Worm (Caenorhabditis elegans) whole organism, L3 larva: Measurements from ENCODE around the gene srv-22.

Experiments
- aly-2 ChIP-seq: fragments of 150-350 bp; optimal IDR thresholded peaks from 2 replicates; lab custom pipeline; 2014; ENCODE audit warnings: missing biosample characterization, missing genetic modification characterization
- ceh-16 ChIP-seq: sonication (generic microtip); optimal IDR thresholded peaks from 2 replicates; lab custom pipeline; 2017; ENCODE audit warnings: missing biosample characterization, missing genetic modification characterization
- ceh-28 ChIP-seq: fragments of 150-350 bp; optimal IDR thresholded peaks from 2 replicates; lab custom pipeline; 2014; ENCODE audit warnings: missing biosample characterization, missing genetic modification reagents, missing genetic modification characterization
- ceh-9 ChIP-seq: sonication (generic microtip); optimal IDR thresholded peaks from 2 replicates; lab custom pipeline; 2018; ENCODE audit warnings: missing biosample characterization, missing genetic modification characterization
- daf-12 ChIP-seq: fragments of 150-350 bp; optimal IDR thresholded peaks from 2 replicates; lab custom pipeline; 2014; ENCODE audit warnings: missing biosample characterization, missing genetic modification reagents, missing genetic modification characterization
- egl-27 ChIP-seq: sonication (generic microtip); optimal IDR thresholded peaks from 4 replicates; lab custom pipeline; 2017; ENCODE audit warnings: missing biosample characterization, missing genetic modification reagents, missing genetic modification characterization
- egl-5 ChIP-seq: fragments of 150-350 bp; optimal IDR thresholded peaks from 2 replicates; lab custom pipeline; 2017; ENCODE audit warnings: missing biosample characterization, missing genetic modification reagents, missing genetic modification characterization, inconsistent platforms
- elt-2 ChIP-seq: sonication (generic microtip); optimal IDR thresholded peaks from 2 replicates; lab custom pipeline; 2016; ENCODE audit warnings: missing genetic modification reagents, mild to moderate bottlenecking, missing genetic modification characterization, missing compliant biosample characterization
- eor-1 ChIP-seq, 2 experiments: fragments of 150-350 bp; optimal IDR thresholded peaks; 2 replicates each; lab custom pipeline; 2014 to 2018; ENCODE audit warnings: missing biosample characterization in 2 of 2, missing genetic modification characterization in 2 of 2
- fkh-10 ChIP-seq: sonication (generic microtip); optimal IDR thresholded peaks from 2 replicates; lab custom pipeline; 2017; ENCODE audit warnings: missing biosample characterization, missing genetic modification reagents, missing genetic modification characterization
- fos-1 ChIP-seq: fragments of 150-350 bp; optimal IDR thresholded peaks from 2 replicates; lab custom pipeline; 2014; ENCODE audit warnings: missing biosample characterization, missing genetic modification characterization
- hmg-11 ChIP-seq: sonication (generic microtip); optimal IDR thresholded peaks from 2 replicates; lab custom pipeline; 2016; ENCODE audit warnings: missing genetic modification characterization, missing compliant biosample characterization
- jun-1 ChIP-seq: fragments of 150-350 bp; optimal IDR thresholded peaks from 2 replicates; lab custom pipeline; 2014; ENCODE audit warnings: missing biosample characterization, missing genetic modification reagents, missing genetic modification characterization
- lin-15B ChIP-seq: fragments of 150-350 bp; optimal IDR thresholded peaks from 2 replicates; lab custom pipeline; 2014; ENCODE audit warnings: missing biosample characterization, missing genetic modification characterization
- lin-39 ChIP-seq: fragments of 150-350 bp; optimal IDR thresholded peaks from 2 replicates; lab custom pipeline; 2018; ENCODE audit warnings: missing biosample characterization, missing genetic modification reagents, missing genetic modification characterization
- lsy-12 ChIP-seq: sonication (generic microtip); optimal IDR thresholded peaks from 2 replicates; lab custom pipeline; 2016; ENCODE audit warnings: mild to moderate bottlenecking, missing genetic modification characterization, missing compliant biosample characterization
- mdl-1 ChIP-seq: fragments of 150-350 bp; optimal IDR thresholded peaks from 2 replicates; lab custom pipeline; 2014; ENCODE audit warnings: missing biosample characterization, missing genetic modification characterization
- mml-1 ChIP-seq: fragments of 150-350 bp; sonication (generic microtip); optimal IDR thresholded peaks from 3 replicates; lab custom pipeline; 2014; ENCODE audit warnings: missing biosample characterization, missing genetic modification characterization
- nfya-1 ChIP-seq: sonication (generic microtip); optimal IDR thresholded peaks from 2 replicates; lab custom pipeline; 2017; ENCODE audit warnings: missing genetic modification characterization, mild to moderate bottlenecking, missing compliant biosample characterization, antibody characterized with exemption, moderate library complexity; ENCODE audit not compliant: insufficient read depth
- nhr-12 ChIP-seq: fragments of 150-350 bp; optimal IDR thresholded peaks from 2 replicates; lab custom pipeline; 2014; ENCODE audit warnings: missing biosample characterization, missing genetic modification characterization
- nhr-23 ChIP-seq: fragments of 150-350 bp; optimal IDR thresholded peaks from 2 replicates; lab custom pipeline; 2014; ENCODE audit warnings: missing biosample characterization, missing genetic modification reagents, missing genetic modification characterization
- nhr-237 ChIP-seq: fragments of 150-350 bp; optimal IDR thresholded peaks from 2 replicates; lab custom pipeline; 2014; ENCODE audit warnings: missing biosample characterization, missing genetic modification characterization
- nhr-28 ChIP-seq: fragments of 150-350 bp; optimal IDR thresholded peaks from 2 replicates; lab custom pipeline; 2014; ENCODE audit warnings: missing biosample characterization, missing genetic modification characterization
- nhr-43 ChIP-seq: sonication (generic microtip); optimal IDR thresholded peaks from 2 replicates; lab custom pipeline; 2016; ENCODE audit warnings: mild to moderate bottlenecking, missing genetic modification characterization, missing compliant biosample characterization; ENCODE audit not compliant: poor library complexity, severe bottlenecking
- nhr-67 ChIP-seq: fragments of 150-350 bp; optimal IDR thresholded peaks from 2 replicates; lab custom pipeline; 2014; ENCODE audit warnings: missing biosample characterization, missing genetic modification characterization
- nhr-76 ChIP-seq: fragments of 150-350 bp; sonication (generic microtip); optimal IDR thresholded peaks from 5 replicates; lab custom pipeline; 2014; ENCODE audit warnings: missing biosample characterization, missing genetic modification characterization
- nhr-77 ChIP-seq: fragments of 150-350 bp; optimal IDR thresholded peaks from 2 replicates; lab custom pipeline; 2014; ENCODE audit warnings: missing biosample characterization, missing genetic modification characterization
- pha-4 ChIP-seq: fragments of 150-350 bp; optimal IDR thresholded peaks from 2 replicates; lab custom pipeline; 2014; ENCODE audit warnings: missing biosample characterization, missing genetic modification reagents, missing genetic modification characterization
- pqm-1 ChIP-seq: fragments of 150-350 bp; optimal IDR thresholded peaks from 2 replicates; lab custom pipeline; 2017; ENCODE audit warnings: missing biosample characterization, missing genetic modification characterization, inconsistent platforms
- skn-1 ChIP-seq: fragments of 150-350 bp; optimal IDR thresholded peaks from 2 replicates; lab custom pipeline; 2014; ENCODE audit warnings: missing biosample characterization, missing genetic modification characterization
- snpc-4 ChIP-seq: fragments of 150-350 bp; optimal IDR thresholded peaks from 2 replicates; lab custom pipeline; 2014; ENCODE audit warnings: missing biosample characterization, missing genetic modification characterization
- tbx-2 ChIP-seq: sonication (generic microtip); optimal IDR thresholded peaks from 2 replicates; lab custom pipeline; 2016; ENCODE audit warnings: mild to moderate bottlenecking, missing genetic modification characterization, missing compliant biosample characterization
- unc-39 ChIP-seq: sonication (generic microtip); optimal IDR thresholded peaks from 4 replicates; lab custom pipeline; 2017; ENCODE audit warnings: missing biosample characterization, missing genetic modification characterization
- unc-62 ChIP-seq: fragments of 150-350 bp; sonication (generic microtip); optimal IDR thresholded peaks from 4 replicates; lab custom pipeline; 2014; ENCODE audit warnings: missing biosample characterization, missing genetic modification reagents, missing genetic modification characterization
- ztf-11 ChIP-seq: fragments of 150-350 bp; optimal IDR thresholded peaks from 2 replicates; lab custom pipeline; 2014; ENCODE audit warnings: missing biosample characterization, missing genetic modification characterization

The srv-22 gene

ce11 chrIV:5847986-5848707, 31.6 kb downstream of the srv-22 start, which contains the start of gene sams-3:
TSS of gene sams-3 (plus strand) at chrIV:5848657.
- TF ChIP-seq snpc-4 (tag; lab: Kevin White, UChicago) = no peak
- TF ChIP-seq mml-1 = no peak
- no peak for TF ChIP-seq nhr-23 (tag; lab: Kevin White, UChicago)
- TF ChIP-seq nfya-1 (tag; lab: Kevin White, UChicago) = peak; percentile 54
- TF ChIP-seq ztf-11 (tag; lab: Kevin White, UChicago) = no peak
- TF ChIP-seq egl-27 = no peak
- no peak for TF ChIP-seq nhr-67 (tag; lab: Kevin White, UChicago)
- no peak for TF ChIP-seq nhr-237 (tag; lab: Kevin White, UChicago)
- TF ChIP-seq nhr-76 (tag; lab: Kevin White, UChicago) = no peak
- TF ChIP-seq pha-4 (tag; lab: Kevin White, UChicago) = peak; percentile 5
- TF ChIP-seq hmg-11 (tag; lab: Kevin White, UChicago) = peak; percentile 83
- TF ChIP-seq ceh-16 (tag; lab: Kevin White, UChicago) = no peak
- no peak for TF ChIP-seq jun-1 (tag; lab: Kevin White, UChicago)
- no peak for TF ChIP-seq ceh-9 (tag; lab: Kevin White, UChicago)
- no peak for TF ChIP-seq mdl-1 (tag; lab: Kevin White, UChicago)
- peak; percentile 3 for TF ChIP-seq elt-2
- TF ChIP-seq fos-1 (tag; lab: Kevin White, UChicago) = no peak
- TF ChIP-seq aly-2 (tag; lab: Kevin White, UChicago) = no peak
- TF ChIP-seq tbx-2 (tag; lab: Kevin White, UChicago) = peak; percentile 77
- TF ChIP-seq eor-1 (tag; optimal IDR thresholded peaks at IDR 0.05; lab: Kevin White, UChicago) = no peak
- TF ChIP-seq nhr-77 (tag; lab: Kevin White, UChicago) = no peak
- TF ChIP-seq egl-5 (tag; lab: Kevin White, UChicago) = no peak
- TF ChIP-seq lsy-12 = no peak
- no peak for TF ChIP-seq ceh-28 (tag; lab: Kevin White, UChicago)

- TF ChIP-seq aly-2 (tag; lab: Kevin White, UChicago) = no peak
- no peak for TF ChIP-seq eor-1 (tag; optimal IDR thresholded peaks at IDR 0.05; lab: Kevin White, UChicago)
- no peak for TF ChIP-seq pqm-1 (tag; lab: Kevin White, UChicago)
- no peak for TF ChIP-seq lin-39
- no peak for TF ChIP-seq lin-15B
- TF ChIP-seq unc-39 = no peak
- no peak for TF ChIP-seq hmg-11 (tag; lab: Kevin White, UChicago)
- no peak for TF ChIP-seq nhr-12
- no peak for TF ChIP-seq unc-62 (GFP tag; lab: Kevin White, UChicago)
- no peak for TF ChIP-seq mml-1
- no peak for TF ChIP-seq pha-4 (tag; lab: Kevin White, UChicago)
- no peak for TF ChIP-seq nfya-1 (tag; lab: Kevin White, UChicago)
- no peak for TF ChIP-seq fkh-10 (GFP tag; lab: Kevin White, UChicago)
Observed at ce11 chrIV:5846269-5846668, 33.5 kb downstream of the srv-22 start, which contains the start of gene sams-4. TSS of gene sams-4 (minus strand) at chrIV:5846369.

- TF ChIP-seq nhr-23 (tag; lab: Kevin White, UChicago) (no peak), jun-1 (tag; lab: Kevin White, UChicago) (no peak), elt-2 (no peak), nfya-1 (tag; lab: Kevin White, UChicago) (peak; percentile 69), nhr-43 (tag; lab: Kevin White, UChicago) (no peak), daf-12 (tag; lab: Kevin White, UChicago) (no peak), lsy-12 (no peak)
Observed at ce11 chrIV:5842905-5843304, 36.8 kb downstream of the srv-22 start.

- TF ChIP-seq snpc-4 (tag; lab: Kevin White, UChicago) (no peak), nhr-77 (tag; lab: Kevin White, UChicago) (no peak), mml-1 (no peak), egl-5 (tag; lab: Kevin White, UChicago) (no peak), eor-1 (tag; optimal IDR thresholded peaks at IDR 0.05; lab: Kevin White, UChicago) (no peak), skn-1 (no peak), nhr-237 (tag; lab: Kevin White, UChicago) (no peak), nhr-76 (tag; lab: Kevin White, UChicago) (no peak), lsy-12 (no peak), unc-39 (no peak), nhr-28 (tag; lab: Kevin White, UChicago) (no peak), jun-1 (tag; lab: Kevin White, UChicago) (no peak), nhr-43 (tag; lab: Kevin White, UChicago) (no peak), egl-27 (no peak)
Observed at ce11 chrIV:5839178-5839577, 40.6 kb downstream of the srv-22 start, which contains the start of gene C06E7.2. TSS of gene C06E7.2 (plus strand) at chrIV:5839478.
